ENCODE assay signal across 2 worm cellular contexts in the genomic region with DNA sequence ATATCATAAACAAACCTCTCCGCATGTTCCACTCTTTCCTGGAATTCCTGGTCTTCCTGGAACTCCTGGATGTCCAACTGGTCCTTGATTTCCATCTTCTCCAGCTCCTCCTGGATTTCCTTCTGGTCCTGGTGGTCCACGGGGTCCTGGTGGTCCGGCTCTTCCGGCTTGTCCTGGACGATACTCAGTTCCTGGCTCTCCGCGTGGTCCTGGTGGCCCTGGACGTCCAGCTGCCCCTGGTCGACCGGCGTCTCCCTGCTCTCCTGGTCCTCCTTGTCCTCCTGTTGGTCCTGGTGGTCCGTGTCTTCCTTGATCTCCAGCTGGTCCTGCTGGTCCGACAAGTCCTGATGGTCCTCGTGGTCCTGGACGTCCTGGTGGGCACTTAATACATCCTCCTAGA.
TF ChIP-seq lines count a peak whose summit lies in the region.

No protein-coding gene starts in this region.

TF ChIP-seq in whole organism, L4 larva, 104 proteins besides CTCF, POLR2A, EP300 and RAD21:
- TF ChIP-seq set-16 (GFP tag; IDR thresholded peaks at IDR 0.05; lab: Robert Waterston, UW) (peak; percentile 96), egl-43 (GFP tag; IDR thresholded peaks at IDR 0.05; lab: Robert Waterston, UW) (peak; percentile 11; the same call in 1 of the 2 replicates), fkh-10 (GFP tag; optimal IDR thresholded peaks at IDR 0.05; lab: Kevin White, UChicago) (no peak), lsy-2 (tag; optimal IDR thresholded peaks at IDR 0.05; lab: Kevin White, UChicago) (no peak), aha-1 (tag; lab: Kevin White, UChicago) (peak; percentile 73)
TF ChIP-seq in whole organism, L4 larva: peak in this region for 3.

TF ChIP-seq in whole organism, young adult, 124 proteins besides CTCF, POLR2A, EP300 and RAD21:
- TF ChIP-seq bed-2 (GFP tag; IDR thresholded peaks at IDR 0.05; lab: Robert Waterston, UW) (no peak), zfh-2 (GFP tag; conservative IDR thresholded peaks at IDR 0.05; lab: Robert Waterston, UW) (peak; percentile 92), egrh-3 (GFP tag; IDR thresholded peaks at IDR 0.05; lab: Robert Waterston, UW) (peak; percentile 90), ztf-25 (GFP tag; IDR thresholded peaks at IDR 0.05; lab: Robert Waterston, UW) (0 out of 2 replicates have a peak, but pooled peaks have one; percentile 33)
